Fruit fly (Drosophila melanogaster): ENCODE data around the gene Pus1.

DNA sequence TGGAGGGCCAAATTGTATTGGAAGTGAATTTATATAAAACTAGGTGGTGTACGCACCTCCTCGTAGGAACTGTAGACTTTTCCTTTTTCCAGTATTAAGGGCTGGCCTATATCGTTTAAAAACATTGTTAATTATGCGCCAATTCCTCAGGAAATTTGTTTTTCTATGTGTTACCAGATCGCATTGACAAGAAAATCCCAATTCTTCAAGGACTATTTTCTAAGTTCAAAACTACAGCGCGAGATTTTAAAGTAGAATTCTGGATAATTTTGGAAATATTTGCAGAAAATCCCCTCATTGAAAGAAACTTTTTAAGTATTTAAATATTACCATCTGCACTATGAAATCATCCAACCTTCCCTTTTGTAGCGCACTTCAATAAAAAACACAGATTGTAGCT is 11.1 kb downstream of the Pus1 start, which contains the start of gene CG34008:
- TF ChIP-seq cic (GFP tag; optimal IDR thresholded peaks at IDR 0.05) (no peak), CG14711 (tag; optimal IDR thresholded peaks at IDR 0.05) (no peak), Clk (GFP tag; optimal IDR thresholded peaks at IDR 0.05) (no peak), toe (GFP tag; optimal IDR thresholded peaks at IDR 0.05) (no peak), ovo (GFP tag; optimal IDR thresholded peaks at IDR 0.05) (no peak), cnc (optimal IDR thresholded peaks at IDR 0.05) (no peak), CG5204 (GFP tag; optimal IDR thresholded peaks at IDR 0.05) (no peak), CG12768 (GFP tag; optimal IDR thresholded peaks at IDR 0.05) (no peak), Hr96 (GFP tag; optimal IDR thresholded peaks at IDR 0.05) (no peak), pad (GFP tag; optimal IDR thresholded peaks at IDR 0.05) (no peak), CG7045 (GFP tag; optimal IDR thresholded peaks at IDR 0.05) (no peak), kay (GFP tag; ENCODE audit: borderline replicate concordance) (no peak), CG11617 (GFP tag; optimal IDR thresholded peaks at IDR 0.05) (no peak)
